Worm (Caenorhabditis elegans): Measurements from ENCODE around the gene bud-13.

bud-13 gene

ce11 chrIII:8986872-8987271, 19.3 kb upstream of the bud-13 start (continued):
- peak; percentile 28 for TF ChIP-seq nhr-129 (tag; optimal IDR thresholded peaks at IDR 0.05)

DNA sequence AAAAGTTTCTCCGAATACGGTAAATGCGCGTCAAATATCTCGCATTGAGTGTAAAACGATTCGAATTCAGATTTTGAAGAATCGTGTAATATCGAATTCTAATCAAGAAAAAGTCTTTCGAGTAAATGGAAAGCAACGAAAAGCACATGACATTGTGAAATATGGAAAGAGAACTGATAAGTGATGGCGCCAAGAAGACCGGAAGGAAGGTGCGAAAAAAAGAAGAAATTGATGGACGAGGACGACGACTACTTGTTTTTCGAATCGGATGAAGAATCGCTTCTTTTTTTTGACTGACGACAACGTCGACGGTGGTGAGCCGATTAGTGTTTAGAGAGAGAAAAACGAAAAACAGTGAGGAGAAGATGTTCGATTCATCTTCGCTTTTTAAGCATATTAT, 18.4 kb upstream of the bud-13 start:
- TF ChIP-seq nhr-11 (tag; optimal IDR thresholded peaks at IDR 0.05) (no peak), gmeb-1 (tag; optimal IDR thresholded peaks at IDR 0.05) (peak; percentile 5), ceh-82 (tag; optimal IDR thresholded peaks at IDR 0.05) (no peak), sma-9 (GFP tag; optimal IDR thresholded peaks at IDR 0.05) (peak; percentile 63), sma-9 (tag; optimal IDR thresholded peaks at IDR 0.05) (no peak), skn-1 (tag; optimal IDR thresholded peaks at IDR 0.05) (no peak), sma-3 (GFP tag; optimal IDR thresholded peaks at IDR 0.05) (peak; percentile 47), ztf-1 (GFP tag; conservative IDR thresholded peaks at IDR 0.05) (no peak), nhr-21 (tag; optimal IDR thresholded peaks at IDR 0.05) (peak; percentile 41), aly-2 (tag; optimal IDR thresholded peaks at IDR 0.05) (no peak), mbf-1 (tag; optimal IDR thresholded peaks at IDR 0.05) (no peak), unc-62 (GFP tag; optimal IDR thresholded peaks at IDR 0.05) (no peak), nhr-10 (tag; optimal IDR thresholded peaks at IDR 0.05) (no peak), elt-1 (tag; optimal IDR thresholded peaks at IDR 0.05) (no peak), nhr-25 (tag; optimal IDR thresholded peaks at IDR 0.05) (no peak), zag-1 (tag; optimal IDR thresholded peaks at IDR 0.05) (no peak), peb-1 (tag; optimal IDR thresholded peaks at IDR 0.05) (no peak), elt-3 (tag; optimal IDR thresholded peaks at IDR 0.05) (no peak), fos-1 (tag; optimal IDR thresholded peaks at IDR 0.05) (peak; percentile 68), alr-1 (tag; optimal IDR thresholded peaks at IDR 0.05) (no peak)

DNA sequence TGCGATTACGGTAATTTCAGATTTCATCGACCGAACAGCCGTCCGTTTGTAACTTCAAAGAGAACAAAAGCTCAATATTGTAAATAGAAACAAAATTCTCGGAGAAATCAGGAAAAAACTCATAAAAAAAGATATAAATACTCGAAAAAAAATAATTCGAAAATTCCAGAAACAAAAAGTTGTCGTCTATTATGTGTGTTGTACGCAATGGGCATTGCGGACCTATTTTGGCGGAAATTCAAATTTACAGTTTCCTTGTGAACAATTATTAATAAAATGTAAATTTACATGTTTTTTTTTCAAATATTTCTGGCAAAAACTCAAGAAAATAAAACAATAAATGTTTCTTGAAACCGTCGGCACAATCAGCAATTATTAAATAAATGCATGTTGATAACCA, 17.9 kb upstream of the bud-13 start:
- TF ChIP-seq nhr-237 (tag; optimal IDR thresholded peaks at IDR 0.05) (no peak), sma-9 (GFP tag; optimal IDR thresholded peaks at IDR 0.05) (no peak), sma-9 (tag; optimal IDR thresholded peaks at IDR 0.05) (no peak), ceh-82 (tag; optimal IDR thresholded peaks at IDR 0.05) (no peak), alr-1 (tag; optimal IDR thresholded peaks at IDR 0.05) (no peak), crh-2 (tag; optimal IDR thresholded peaks at IDR 0.05) (no peak), sma-3 (GFP tag; optimal IDR thresholded peaks at IDR 0.05) (no peak)

DNA sequence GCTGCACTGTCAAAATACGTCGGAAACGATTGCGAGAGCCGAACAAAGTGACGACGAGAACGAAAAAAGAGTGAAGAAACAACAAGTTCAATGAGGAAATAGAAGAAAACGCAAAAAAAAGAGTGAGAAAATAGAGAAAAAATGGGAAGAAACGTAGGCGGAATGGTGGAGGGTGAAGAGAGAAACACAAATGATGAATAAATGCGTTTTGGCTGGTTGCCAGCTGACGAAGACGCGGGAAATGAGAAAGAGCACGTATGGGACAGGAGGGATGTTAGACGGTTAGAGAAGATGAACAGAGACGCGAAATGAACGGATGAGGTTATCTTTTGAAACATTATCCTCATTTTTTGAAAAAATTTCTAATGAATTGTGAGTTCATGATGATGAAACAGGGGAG, 17.4 kb upstream of the bud-13 start:
- TF ChIP-seq peb-1 (tag; optimal IDR thresholded peaks at IDR 0.05) (no peak), aly-2 (tag; optimal IDR thresholded peaks at IDR 0.05) (no peak), lsy-2 (tag; optimal IDR thresholded peaks at IDR 0.05) (peak in 1 of 2 experiments; percentile 78), unc-55 (GFP tag; optimal IDR thresholded peaks at IDR 0.05) (peak; percentile 87), fos-1 (tag; optimal IDR thresholded peaks at IDR 0.05) (peak; percentile 40), nhr-21 (tag; optimal IDR thresholded peaks at IDR 0.05) (no peak), ztf-11 (tag; optimal IDR thresholded peaks at IDR 0.05) (no peak), egl-27 (tag; optimal IDR thresholded peaks at IDR 0.05) (peak; percentile 59), lin-13 (GFP tag; optimal IDR thresholded peaks at IDR 0.05) (peak; percentile 46), ZK546.5 (tag; optimal IDR thresholded peaks at IDR 0.05) (no peak), nhr-23 (tag; optimal IDR thresholded peaks at IDR 0.05) (no peak), elt-1 (tag; optimal IDR thresholded peaks at IDR 0.05) (no peak), nhr-10 (tag; optimal IDR thresholded peaks at IDR 0.05) (no peak), nhr-77 (tag; optimal IDR thresholded peaks at IDR 0.05) (no peak), sma-9 (GFP tag; optimal IDR thresholded peaks at IDR 0.05) (peak; percentile 83), sma-9 (tag; optimal IDR thresholded peaks at IDR 0.05) (no peak), elt-3 (tag; optimal IDR thresholded peaks at IDR 0.05) (no peak), snpc-4 (tag; optimal IDR thresholded peaks at IDR 0.05) (no peak), skn-1 (tag; optimal IDR thresholded peaks at IDR 0.05) (no peak), crh-2 (tag; optimal IDR thresholded peaks at IDR 0.05) (peak; percentile 77), Y55F3AM.14 (GFP tag; optimal IDR thresholded peaks at IDR 0.05) (no peak), lin-11 (tag; optimal IDR thresholded peaks at IDR 0.05) (peak; percentile 36), dmd-4 (tag; optimal IDR thresholded peaks at IDR 0.05) (no peak), ama-1 (optimal IDR thresholded peaks at IDR 0.05) (no peak), sma-3 (GFP tag; optimal IDR thresholded peaks at IDR 0.05) (peak; percentile 4), C34F6.9 (tag; optimal IDR thresholded peaks at IDR 0.05) (peak; percentile 85), nhr-6 (tag; optimal IDR thresholded peaks at IDR 0.05) (peak; percentile 63), ztf-4 (tag; optimal IDR thresholded peaks at IDR 0.05) (peak; percentile 82), unc-39 (tag; optimal IDR thresholded peaks at IDR 0.05) (no peak), ztf-1 (GFP tag; conservative IDR thresholded peaks at IDR 0.05) (no peak), nhr-129 (tag; optimal IDR thresholded peaks at IDR 0.05) (peak; percentile 90), zag-1 (tag; optimal IDR thresholded peaks at IDR 0.05) (peak; percentile 69), alr-1 (tag; optimal IDR thresholded peaks at IDR 0.05) (no peak), ceh-16 (tag; optimal IDR thresholded peaks at IDR 0.05) (no peak), blmp-1 (tag; optimal IDR thresholded peaks at IDR 0.05; ENCODE audit: insufficient read depth) (no peak), nhr-25 (tag; optimal IDR thresholded peaks at IDR 0.05) (peak; percentile 38), nhr-237 (tag; optimal IDR thresholded peaks at IDR 0.05) (no peak), nhr-11 (tag; optimal IDR thresholded peaks at IDR 0.05) (no peak), F13H6.1 (tag; optimal IDR thresholded peaks at IDR 0.05) (peak; percentile 90), lin-39 (tag; optimal IDR thresholded peaks at IDR 0.05) (no peak), R02D3.7 (tag; optimal IDR thresholded peaks at IDR 0.05) (no peak), mbf-1 (tag; optimal IDR thresholded peaks at IDR 0.05) (no peak), sem-4 (tag; optimal IDR thresholded peaks at IDR 0.05) (peak; percentile 61)

Data from whole organism, L2 larva.